Fruit fly (Drosophila melanogaster) whole organism, embryonic: ENCODE results near the gene CG3546.

Source experiments
- BEAF-32 ChIP-seq: fragments of 200-800 bp; sonication (Bioruptor generic); optimal IDR thresholded peaks from 3 replicates; lab custom pipeline; 2017; ENCODE audit warnings: missing biosample characterization, missing genetic modification characterization, mild to moderate bottlenecking, moderate library complexity, missing genetic modification reagents
- C15 ChIP-seq: fragments of 200-800 bp; sonication (Bioruptor generic); IDR thresholded peaks from 3 replicates; pipeline ENCODE4 v1.3.6; 2022; ENCODE audit warnings: missing biosample characterization, missing genetic modification characterization
- CG10209 ChIP-seq: fragments of 200-800 bp; sonication (Bioruptor generic); optimal IDR thresholded peaks from 3 replicates; lab custom pipeline; 2017; ENCODE audit warnings: missing biosample characterization, mild to moderate bottlenecking, missing genetic modification characterization, missing genetic modification reagents
- CG12104 ChIP-seq: fragments of 200-800 bp; sonication (Bioruptor generic); optimal IDR thresholded peaks from 3 replicates; lab custom pipeline; 2016; ENCODE audit warnings: missing biosample characterization, missing genetic modification characterization
- CG14667 ChIP-seq: fragments of 200-800 bp; sonication (Bioruptor generic); IDR thresholded peaks from 2 replicates; pipeline ENCODE4 v1.3.6; 2022; ENCODE audit warnings: missing biosample characterization, missing genetic modification characterization
- CG14965 ChIP-seq: fragments of 200-800 bp; sonication (Bioruptor generic); optimal IDR thresholded peaks from 2 replicates; lab custom pipeline; 2016; ENCODE audit warnings: missing biosample characterization, missing genetic modification characterization, borderline replicate concordance
- CG16779 ChIP-seq: fragments of 200-800 bp; sonication (Bioruptor generic); IDR thresholded peaks from 2 replicates; pipeline ENCODE4 v1.3.6; 2022; ENCODE audit warnings: missing biosample characterization, missing genetic modification characterization
- CG16813 ChIP-seq: fragments of 200-800 bp; sonication (Bioruptor generic); IDR thresholded peaks from 3 replicates; pipeline ENCODE4 v1.3.6; 2022; ENCODE audit warnings: missing biosample characterization, missing genetic modification characterization; ENCODE audit not compliant: partially characterized antibody
- CG17186 ChIP-seq: fragments of 200-800 bp; sonication (Bioruptor generic); optimal IDR thresholded peaks from 3 replicates; lab custom pipeline; 2017; ENCODE audit warnings: missing biosample characterization, missing genetic modification reagents, missing genetic modification characterization
- CG17612 ChIP-seq: fragments of 200-800 bp; sonication (Bioruptor generic); IDR thresholded peaks from 2 replicates; pipeline ENCODE4 v1.3.6; 2022; ENCODE audit warnings: missing biosample characterization, missing genetic modification characterization
- CG18262 ChIP-seq: fragments of 200-800 bp; optimal IDR thresholded peaks from 3 replicates; lab custom pipeline; 2019; ENCODE audit warnings: missing biosample characterization, mild to moderate bottlenecking, missing genetic modification characterization, moderate library complexity
- CG2120 ChIP-seq: fragments of 200-800 bp; sonication (Bioruptor generic); optimal IDR thresholded peaks from 3 replicates; lab custom pipeline; 2016; ENCODE audit warnings: missing biosample characterization, missing genetic modification characterization
- CG2199 ChIP-seq: fragments of 200-800 bp; sonication (Bioruptor generic); IDR thresholded peaks from 3 replicates; pipeline ENCODE4 v1.3.6; 2022; ENCODE audit warnings: missing biosample characterization, missing genetic modification characterization
- CG30020 ChIP-seq: fragments of 200-800 bp; optimal IDR thresholded peaks from 2 replicates; lab custom pipeline; 2019; ENCODE audit warnings: missing biosample characterization, mild to moderate bottlenecking, missing genetic modification characterization, moderate library complexity
- CG4360 ChIP-seq: fragments of 200-800 bp; sonication (Bioruptor generic); IDR thresholded peaks from 2 replicates; pipeline ENCODE4 v1.3.6; 2022; ENCODE audit warnings: missing biosample characterization, missing genetic modification characterization
- CG4730 ChIP-seq: fragments of 200-800 bp; sonication (Bioruptor generic); IDR thresholded peaks from 2 replicates; pipeline ENCODE4 v1.3.6; 2022; ENCODE audit warnings: missing biosample characterization, missing genetic modification characterization
- CG5180 ChIP-seq: fragments of 200-800 bp; sonication (Bioruptor generic); optimal IDR thresholded peaks from 3 replicates; lab custom pipeline; 2017; ENCODE audit warnings: missing biosample characterization, missing genetic modification characterization, mild to moderate bottlenecking, moderate library complexity, missing genetic modification reagents
- CG6689 ChIP-seq: fragments of 200-800 bp; sonication (Bioruptor generic); IDR thresholded peaks from 2 replicates; pipeline ENCODE4 v1.3.6; 2022; ENCODE audit warnings: missing biosample characterization, missing genetic modification characterization
- CG6791 ChIP-seq: fragments of 200-800 bp; sonication (Bioruptor generic); IDR thresholded peaks from 3 replicates; pipeline ENCODE4 v1.3.6; 2022; ENCODE audit warnings: missing biosample characterization, missing genetic modification characterization; ENCODE audit not compliant: partially characterized antibody
- CG6854 ChIP-seq: fragments of 200-800 bp; sonication (Bioruptor generic); optimal IDR thresholded peaks from 3 replicates; lab custom pipeline; 2017; ENCODE audit warnings: missing biosample characterization, mild to moderate bottlenecking, missing genetic modification characterization
- CG7556 ChIP-seq: fragments of 200-800 bp; sonication (Bioruptor generic); optimal IDR thresholded peaks from 2 replicates; lab custom pipeline; 2017; ENCODE audit warnings: missing biosample characterization, mild to moderate bottlenecking, missing genetic modification characterization
- CG7786 ChIP-seq: fragments of 200-800 bp; sonication (Bioruptor generic); optimal IDR thresholded peaks from 2 replicates; lab custom pipeline; 2016; ENCODE audit warnings: missing biosample characterization, missing genetic modification characterization
- CG8281 ChIP-seq: fragments of 200-800 bp; sonication (Bioruptor generic); optimal IDR thresholded peaks from 2 replicates; lab custom pipeline; 2018; ENCODE audit warnings: missing biosample characterization, mild to moderate bottlenecking, missing genetic modification characterization, moderate library complexity
- CG9215 ChIP-seq: fragments of 200-800 bp; sonication (Bioruptor generic); IDR thresholded peaks from 2 replicates; pipeline ENCODE4 v1.3.6; 2022; ENCODE audit warnings: missing biosample characterization, missing genetic modification characterization
- Fer2 ChIP-seq: fragments of 200-800 bp; sonication (Bioruptor generic); optimal IDR thresholded peaks from 2 replicates; lab custom pipeline; 2018; ENCODE audit warnings: missing biosample characterization, mild to moderate bottlenecking, missing genetic modification characterization, moderate library complexity
- Gsc ChIP-seq: fragments of 200-800 bp; sonication (Bioruptor generic); IDR thresholded peaks from 2 replicates; pipeline ENCODE4 v1.3.6; 2022; ENCODE audit warnings: missing biosample characterization, missing genetic modification characterization
- HLH54F ChIP-seq: fragments of 200-800 bp; sonication (Bioruptor generic); optimal IDR thresholded peaks from 3 replicates; lab custom pipeline; 2016; ENCODE audit warnings: missing biosample characterization, missing genetic modification characterization
- Hey ChIP-seq: fragments of 200-800 bp; sonication (Bioruptor generic); optimal IDR thresholded peaks from 3 replicates; lab custom pipeline; 2018; ENCODE audit warnings: missing biosample characterization, mild to moderate bottlenecking, missing genetic modification characterization
- Hr51 ChIP-seq, 2 experiments: fragments of 200-800 bp; sonication (Bioruptor generic); optimal IDR thresholded peaks; 2 replicates in 1 of 2; 3 replicates in 1 of 2; lab custom pipeline; 2016 to 2018; ENCODE audit warnings: missing biosample characterization in 2 of 2, missing genetic modification characterization in 2 of 2, mild to moderate bottlenecking in 1 of 2, moderate library complexity in 1 of 2
- Ssrp ChIP-seq: fragments of 200-800 bp; sonication (Bioruptor generic); optimal IDR thresholded peaks from 2 replicates; lab custom pipeline; 2018; ENCODE audit warnings: missing biosample characterization, mild to moderate bottlenecking, missing genetic modification characterization, moderate library complexity
- TFAM ChIP-seq: fragments of 200-800 bp; sonication (Bioruptor generic); optimal IDR thresholded peaks from 2 replicates; lab custom pipeline; 2017; ENCODE audit warnings: missing biosample characterization, missing genetic modification characterization, inconsistent platforms
- ato ChIP-seq: fragments of 200-800 bp; sonication (Bioruptor generic); IDR thresholded peaks from 2 replicates; pipeline ENCODE4 v1.3.6; 2022; ENCODE audit warnings: missing biosample characterization, missing genetic modification characterization; ENCODE audit not compliant: partially characterized antibody
- az2 ChIP-seq: fragments of 200-800 bp; sonication (Bioruptor generic); optimal IDR thresholded peaks from 3 replicates; lab custom pipeline; 2016; ENCODE audit warnings: missing biosample characterization, missing genetic modification characterization
- bcd ChIP-seq: fragments of 200-800 bp; sonication (Bioruptor generic); optimal IDR thresholded peaks from 2 replicates; lab custom pipeline; 2017; ENCODE audit warnings: missing biosample characterization, mild to moderate bottlenecking, missing genetic modification characterization
- cato ChIP-seq: fragments of 200-800 bp; sonication (Bioruptor generic); optimal IDR thresholded peaks from 2 replicates; lab custom pipeline; 2016; ENCODE audit warnings: missing biosample characterization, missing genetic modification characterization, borderline replicate concordance
- chm ChIP-seq: fragments of 200-800 bp; sonication (Bioruptor generic); IDR thresholded peaks from 2 replicates; pipeline ENCODE4 v1.3.6; 2022; ENCODE audit warnings: missing biosample characterization, missing genetic modification characterization
- crp ChIP-seq, 2 experiments: fragments of 200-800 bp; sonication (Bioruptor generic); optimal IDR thresholded peaks; 2 replicates in 1 of 2; 3 replicates in 1 of 2; lab custom pipeline; 2017; ENCODE audit warnings: missing biosample characterization in 2 of 2, missing genetic modification characterization in 2 of 2, mild to moderate bottlenecking in 1 of 2, moderate library complexity in 1 of 2
- ewg ChIP-seq: fragments of 200-800 bp; sonication (Bioruptor generic); optimal IDR thresholded peaks from 3 replicates; lab custom pipeline; 2017; ENCODE audit warnings: mild to moderate bottlenecking, missing biosample characterization, missing genetic modification reagents, missing genetic modification characterization
- fd102C ChIP-seq: fragments of 200-800 bp; sonication (Bioruptor generic); optimal IDR thresholded peaks from 2 replicates; lab custom pipeline; 2018; ENCODE audit warnings: missing biosample characterization, mild to moderate bottlenecking, missing genetic modification characterization, moderate library complexity
- gcm ChIP-seq: fragments of 200-800 bp; sonication (Bioruptor generic); optimal IDR thresholded peaks from 2 replicates; lab custom pipeline; 2019; ENCODE audit warnings: missing biosample characterization, mild to moderate bottlenecking, missing genetic modification characterization, moderate library complexity
- gsb-n ChIP-seq: fragments of 200-800 bp; sonication (Bioruptor generic); optimal IDR thresholded peaks from 3 replicates; lab custom pipeline; 2018; ENCODE audit warnings: missing biosample characterization, mild to moderate bottlenecking, missing genetic modification characterization
- jing ChIP-seq: fragments of 200-800 bp; sonication (Bioruptor generic); optimal IDR thresholded peaks from 2 replicates; lab custom pipeline; 2018; ENCODE audit warnings: missing biosample characterization, mild to moderate bottlenecking, missing genetic modification characterization
- pho ChIP-seq: fragments of 200-800 bp; sonication (Bioruptor generic); optimal IDR thresholded peaks from 2 replicates; lab custom pipeline; 2016; ENCODE audit warnings: missing biosample characterization, missing genetic modification characterization
- pum ChIP-seq: fragments of 200-800 bp; sonication (Bioruptor generic); optimal IDR thresholded peaks from 2 replicates; lab custom pipeline; 2016; ENCODE audit warnings: missing biosample characterization, missing genetic modification characterization
- run ChIP-seq: fragments of 200-800 bp; sonication (Bioruptor generic); optimal IDR thresholded peaks from 3 replicates; lab custom pipeline; 2018; ENCODE audit warnings: missing biosample characterization, mild to moderate bottlenecking, missing genetic modification characterization
- so ChIP-seq: fragments of 200-800 bp; sonication (Bioruptor generic); IDR thresholded peaks from 3 replicates; pipeline ENCODE4 v1.3.6; 2022; ENCODE audit warnings: missing biosample characterization, missing genetic modification characterization
- stwl ChIP-seq: fragments of 200-800 bp; sonication (Bioruptor generic); optimal IDR thresholded peaks from 3 replicates; lab custom pipeline; 2018; ENCODE audit warnings: missing biosample characterization, mild to moderate bottlenecking, missing genetic modification characterization, moderate library complexity
- sug ChIP-seq: fragments of 200-800 bp; optimal IDR thresholded peaks from 2 replicates; lab custom pipeline; 2019; ENCODE audit warnings: missing biosample characterization, mild to moderate bottlenecking, missing genetic modification characterization, moderate library complexity
- tin ChIP-seq: fragments of 200-800 bp; sonication (Bioruptor generic); optimal IDR thresholded peaks from 3 replicates; lab custom pipeline; 2016; ENCODE audit warnings: missing biosample characterization, missing genetic modification characterization
- zen2 ChIP-seq: fragments of 200-800 bp; sonication (Bioruptor generic); IDR thresholded peaks from 3 replicates; pipeline ENCODE4 v1.3.6; 2022; ENCODE audit warnings: missing biosample characterization, missing genetic modification characterization; ENCODE audit not compliant: partially characterized antibody

Gene CG3546

dm6 chrX:4553999-4554398 is 3.9 kb upstream of the CG3546 start, which contains the start of gene CG11444 (continued):
- TF ChIP-seq CG12104 (GFP tag; lab: Kevin White, UChicago) = no peak
- TF ChIP-seq CG2120 (GFP tag; lab: Kevin White, UChicago) = peak; percentile 69
- TF ChIP-seq CG10209 (GFP tag; lab: Kevin White, UChicago) = peak; percentile 39
- no peak for TF ChIP-seq jing (GFP tag; lab: Kevin White, UChicago)
- TF ChIP-seq pho (GFP tag; lab: Kevin White, UChicago) = peak; percentile 45
- peak; percentile 37 for TF ChIP-seq tin (GFP tag; lab: Kevin White, UChicago)
- TF ChIP-seq Ssrp (tag; lab: Kevin White, UChicago) = no peak
- TF ChIP-seq CG6854 (GFP tag; lab: Kevin White, UChicago) = no peak
- no peak for TF ChIP-seq ewg (GFP tag; lab: Kevin White, UChicago)
- TF ChIP-seq CG9215 = no peak; the same call in 1 of the 2 replicates
- no peak for TF ChIP-seq so
- peak; percentile 76 for TF ChIP-seq stwl (tag; lab: Kevin White, UChicago)
- no peak for TF ChIP-seq CG4360 (GFP tag; lab: Robert Waterston, UW)
- TF ChIP-seq pum (GFP tag; lab: Kevin White, UChicago) = peak; percentile 45
- no peak for TF ChIP-seq CG4730 (GFP tag; lab: Robert Waterston, UW)
- no peak for TF ChIP-seq CG17612 (GFP tag; lab: Robert Waterston, UW)
- TF ChIP-seq run (tag; lab: Kevin White, UChicago) = no peak
- peak; percentile 32 for TF ChIP-seq HLH54F (GFP tag; lab: Kevin White, UChicago)
- TF ChIP-seq CG2199 (GFP tag; lab: Robert Waterston, UW) = no peak
- peak; percentile 1 for TF ChIP-seq az2 (GFP tag; lab: Kevin White, UChicago)
- TF ChIP-seq Hey (tag; lab: Kevin White, UChicago) = no peak
- peak; percentile 25 for TF ChIP-seq CG7556 (GFP tag; lab: Kevin White, UChicago)
- TF ChIP-seq sug (tag; lab: Kevin White, UChicago) = peak; percentile 55
- no peak for TF ChIP-seq cato
- TF ChIP-seq crp (GFP tag; optimal IDR thresholded peaks at IDR 0.05; lab: Kevin White, UChicago) = no peak
- no peak for TF ChIP-seq CG14667 (GFP tag; lab: Robert Waterston, UW)
- peak; percentile 51 for TF ChIP-seq BEAF-32 (GFP tag; lab: Kevin White, UChicago)
- no peak for TF ChIP-seq bcd (GFP tag; lab: Kevin White, UChicago)
- no peak for TF ChIP-seq Gsc (GFP tag; lab: Robert Waterston, UW)
- no peak for TF ChIP-seq CG14965 (GFP tag; lab: Kevin White, UChicago)
- no peak for TF ChIP-seq CG30020 (tag; lab: Kevin White, UChicago)
- TF ChIP-seq gcm (GFP tag; lab: Kevin White, UChicago) = no peak
- TF ChIP-seq TFAM = no peak
- peak; percentile 38 for TF ChIP-seq CG18262 (tag; lab: Kevin White, UChicago)
- TF ChIP-seq Hr51 (GFP tag; optimal IDR thresholded peaks at IDR 0.05; lab: Kevin White, UChicago) = peak in 1 of 2 experiments; percentile 19
- peak; percentile 45 for TF ChIP-seq CG17186
- TF ChIP-seq CG16779 (GFP tag; lab: Robert Waterston, UW) = 0 out of 2 replicates have a peak, but pooled peaks have one; percentile 31
- no peak for TF ChIP-seq CG8281 (tag; lab: Kevin White, UChicago)
- TF ChIP-seq chm (GFP tag; lab: Robert Waterston, UW) = peak; percentile 13; the same call in 1 of the 2 replicates
- no peak; the same call in 2 of the 3 replicates for TF ChIP-seq CG6791 (GFP tag; lab: Robert Waterston, UW)
- peak; percentile 34 for TF ChIP-seq gsb-n (tag; lab: Kevin White, UChicago)
- TF ChIP-seq Fer2 (tag; lab: Kevin White, UChicago) = no peak
- no peak for TF ChIP-seq C15
- TF ChIP-seq ato (GFP tag; lab: Robert Waterston, UW) = no peak
- no peak for TF ChIP-seq zen2 (GFP tag; lab: Robert Waterston, UW)
- no peak for TF ChIP-seq CG6689 (GFP tag; lab: Robert Waterston, UW)
- no peak for TF ChIP-seq fd102C
- TF ChIP-seq CG5180 (GFP tag; lab: Kevin White, UChicago) = no peak
- no peak for TF ChIP-seq CG16813 (GFP tag; lab: Robert Waterston, UW)
- peak; percentile 39 for TF ChIP-seq CG7786 (GFP tag; lab: Kevin White, UChicago)
